Worm (Caenorhabditis elegans) whole organism, L4 larva: Measurements from ENCODE around the gene ucp-4.

Experiments used
- D1046.2 ChIP-seq: fragments of 200-800 bp; sonication (Bioruptor generic); IDR thresholded peaks from 2 replicates; pipeline ENCODE4 v1.3.6; 2022; ENCODE audit warnings: missing genetic modification characterization, missing compliant biosample characterization
- F26F4.8 ChIP-seq: fragments of 200-800 bp; sonication (Bioruptor generic); conservative IDR thresholded peaks from 2 replicates; pipeline ENCODE4 v1.3.6; 2022; ENCODE audit warnings: missing genetic modification characterization, missing compliant biosample characterization
- F49E8.2 ChIP-seq: sonication (generic microtip); optimal IDR thresholded peaks from 2 replicates; lab custom pipeline; 2016; ENCODE audit warnings: missing compliant biosample characterization, mild to moderate bottlenecking, missing genetic modification characterization, borderline replicate concordance
- R02D3.7 ChIP-seq: fragments of 150-350 bp; sonication (generic microtip); optimal IDR thresholded peaks from 3 replicates; lab custom pipeline; 2014; ENCODE audit warnings: missing biosample characterization, missing genetic modification characterization
- T26A8.4 ChIP-seq: fragments of 200-800 bp; sonication (Bioruptor generic); IDR thresholded peaks from 2 replicates; pipeline ENCODE4 v1.3.6; 2022; ENCODE audit warnings: missing genetic modification characterization, missing compliant biosample characterization
- Y105C5A.15 ChIP-seq: fragments of 200-800 bp; sonication (Bioruptor generic); IDR thresholded peaks from 2 replicates; pipeline ENCODE4 v1.3.6; 2022; ENCODE audit warnings: missing genetic modification characterization, missing compliant biosample characterization
- Y75B8A.6 ChIP-seq: fragments of 200-800 bp; sonication (Bioruptor generic); IDR thresholded peaks from 2 replicates; pipeline ENCODE4 v1.3.6; 2022; ENCODE audit warnings: missing genetic modification reagents, missing genetic modification characterization, missing compliant biosample characterization
- ZK337.2 ChIP-seq: fragments of 200-800 bp; sonication (Bioruptor generic); IDR thresholded peaks from 2 replicates; pipeline ENCODE4 v1.3.6; 2022; ENCODE audit warnings: missing genetic modification reagents, missing genetic modification characterization, missing compliant biosample characterization
- aha-1 ChIP-seq: fragments of 150-350 bp; peaks from one replicate; lab custom pipeline; 2014; ENCODE audit warnings: missing biosample characterization, missing genetic modification characterization
- aly-2 ChIP-seq: sonication (generic microtip); optimal IDR thresholded peaks from 2 replicates; lab custom pipeline; 2018; ENCODE audit warnings: missing biosample characterization, missing genetic modification characterization
- attf-4 ChIP-seq: sonication (generic microtip); optimal IDR thresholded peaks from 3 replicates; lab custom pipeline; 2017; ENCODE audit warnings: missing biosample characterization, missing genetic modification characterization
- ceh-28 ChIP-seq: fragments of 150-350 bp; optimal IDR thresholded peaks from 2 replicates; lab custom pipeline; 2014; ENCODE audit warnings: missing biosample characterization, missing genetic modification reagents, missing genetic modification characterization
- ceh-44 ChIP-seq: fragments of 200-800 bp; sonication (Bioruptor generic); IDR thresholded peaks from 2 replicates; pipeline ENCODE4 v1.3.6; 2022; ENCODE audit warnings: missing genetic modification reagents, missing genetic modification characterization, missing compliant biosample characterization
- ceh-62 ChIP-seq: sonication (generic microtip); optimal IDR thresholded peaks from 2 replicates; lab custom pipeline; 2017; ENCODE audit warnings: missing biosample characterization, missing genetic modification characterization
- ceh-82 ChIP-seq: sonication (generic microtip); optimal IDR thresholded peaks from 2 replicates; lab custom pipeline; 2017; ENCODE audit warnings: missing biosample characterization, missing genetic modification characterization
- ces-1 ChIP-seq: fragments of 150-350 bp; sonication (generic microtip); optimal IDR thresholded peaks from 4 replicates; lab custom pipeline; 2014; ENCODE audit warnings: missing biosample characterization, missing genetic modification reagents, missing genetic modification characterization
- ctbp-1 ChIP-seq: fragments of 200-800 bp; sonication (Bioruptor generic); IDR thresholded peaks from 2 replicates; pipeline ENCODE4 v1.3.6; 2022; ENCODE audit warnings: missing genetic modification reagents, missing genetic modification characterization, missing compliant biosample characterization
- daf-12 ChIP-seq: fragments of 150-350 bp; optimal IDR thresholded peaks from 2 replicates; lab custom pipeline; 2014; ENCODE audit warnings: missing biosample characterization, missing genetic modification reagents, missing genetic modification characterization
- daf-19 ChIP-seq: fragments of 200-800 bp; sonication (Bioruptor generic); conservative IDR thresholded peaks from 2 replicates; pipeline ENCODE4 v1.3.6; 2022; ENCODE audit warnings: missing genetic modification characterization, missing compliant biosample characterization
- duxl-1 ChIP-seq: sonication (generic microtip); optimal IDR thresholded peaks from 2 replicates; lab custom pipeline; 2016; ENCODE audit warnings: mild to moderate bottlenecking, missing genetic modification characterization, moderate library complexity, missing compliant biosample characterization; ENCODE audit not compliant: poor library complexity
- fkh-10 ChIP-seq: fragments of 150-350 bp; optimal IDR thresholded peaks from 2 replicates; lab custom pipeline; 2014; ENCODE audit warnings: missing biosample characterization, missing genetic modification reagents, missing genetic modification characterization
- fos-1 ChIP-seq: fragments of 150-350 bp; optimal IDR thresholded peaks from 2 replicates; lab custom pipeline; 2014; ENCODE audit warnings: missing biosample characterization, missing genetic modification characterization
- hif-1 ChIP-seq, 2 experiments: sonication (generic microtip); optimal IDR thresholded peaks; 2 replicates each; lab custom pipeline; 2016 to 2017; ENCODE audit warnings: missing compliant biosample characterization in 2 of 2, missing genetic modification characterization in 2 of 2, missing genetic modification reagents in 2 of 2, missing genotype in 2 of 2, mild to moderate bottlenecking in 1 of 2
- hlh-30 ChIP-seq: sonication (generic microtip); optimal IDR thresholded peaks from 2 replicates; lab custom pipeline; 2017; ENCODE audit warnings: antibody characterized with exemption, mild to moderate bottlenecking, missing genetic modification characterization, missing compliant biosample characterization; ENCODE audit not compliant: insufficient read depth
- hmg-1.1 ChIP-seq: fragments of 200-800 bp; sonication (Bioruptor generic); IDR thresholded peaks from 2 replicates; pipeline ENCODE4 v1.3.6; 2022; ENCODE audit warnings: missing genetic modification reagents, missing genetic modification characterization, missing compliant biosample characterization
- lim-7 ChIP-seq: fragments of 200-800 bp; sonication (Bioruptor generic); IDR thresholded peaks from 2 replicates; pipeline ENCODE4 v1.3.6; 2022; ENCODE audit warnings: missing genetic modification characterization, missing compliant biosample characterization
- lin-1 ChIP-seq: fragments of 200-800 bp; sonication (Bioruptor generic); IDR thresholded peaks from 2 replicates; pipeline ENCODE4 v1.3.6; 2022; ENCODE audit warnings: missing genetic modification reagents, missing genetic modification characterization, missing compliant biosample characterization
- lir-3 ChIP-seq: sonication (generic microtip); optimal IDR thresholded peaks from 2 replicates; lab custom pipeline; 2016; ENCODE audit warnings: mild to moderate bottlenecking, missing genetic modification characterization, missing compliant biosample characterization
- madf-5 ChIP-seq, 2 experiments: fragments of 200-800 bp; sonication (Bioruptor generic); IDR thresholded peaks; 2 replicates each; pipeline ENCODE4 v1.3.6; 2022; ENCODE audit warnings: missing compliant biosample characterization in 2 of 2, missing genetic modification characterization in 2 of 2
- mdl-1 ChIP-seq, 2 experiments: fragments of 150-350 bp in 1 of 2; sonication (generic microtip) in 1 of 2; optimal IDR thresholded peaks; 2 replicates each; lab custom pipeline; 2014 to 2017; ENCODE audit warnings: missing biosample characterization in 2 of 2, missing genetic modification characterization in 2 of 2
- mep-1 ChIP-seq: fragments of 150-350 bp; sonication (generic microtip); optimal IDR thresholded peaks from 3 replicates; lab custom pipeline; 2014; ENCODE audit warnings: missing biosample characterization, missing genetic modification characterization
- nhr-10 ChIP-seq: fragments of 150-350 bp; optimal IDR thresholded peaks from 2 replicates; lab custom pipeline; 2014; ENCODE audit warnings: missing biosample characterization, missing genetic modification characterization
- nhr-11 ChIP-seq: fragments of 150-350 bp; optimal IDR thresholded peaks from 2 replicates; lab custom pipeline; 2014; ENCODE audit warnings: missing biosample characterization, missing genetic modification characterization
- nhr-111 ChIP-seq: fragments of 200-800 bp; sonication (Bioruptor generic); optimal IDR thresholded peaks from 2 replicates; lab custom pipeline; 2018; ENCODE audit warnings: mild to moderate bottlenecking, missing genetic modification characterization, missing compliant biosample characterization
- nhr-237 ChIP-seq: sonication (generic microtip); optimal IDR thresholded peaks from 2 replicates; lab custom pipeline; 2017; ENCODE audit warnings: missing biosample characterization, missing genetic modification characterization
- nhr-76 ChIP-seq: fragments of 150-350 bp; optimal IDR thresholded peaks from 2 replicates; lab custom pipeline; 2014; ENCODE audit warnings: missing biosample characterization, missing genetic modification characterization
- php-3 ChIP-seq: fragments of 200-800 bp; sonication (Bioruptor generic); IDR thresholded peaks from 2 replicates; pipeline ENCODE4 v1.3.6; 2022; ENCODE audit warnings: missing genetic modification reagents, missing genetic modification characterization, missing compliant biosample characterization
- pqm-1 ChIP-seq: sonication (generic microtip); optimal IDR thresholded peaks from 2 replicates; lab custom pipeline; 2017; ENCODE audit warnings: missing biosample characterization, missing genetic modification characterization
- rbr-2 ChIP-seq: sonication (generic microtip); optimal IDR thresholded peaks from 2 replicates; lab custom pipeline; 2016; ENCODE audit warnings: missing genotype, missing genetic modification characterization, missing compliant biosample characterization
- saeg-2 ChIP-seq: fragments of 200-800 bp; sonication (Bioruptor generic); IDR thresholded peaks from 2 replicates; pipeline ENCODE4 v1.3.6; 2022; ENCODE audit warnings: missing genetic modification reagents, missing genetic modification characterization, missing compliant biosample characterization
- sdz-12 ChIP-seq: fragments of 200-800 bp; sonication (Bioruptor generic); optimal IDR thresholded peaks from 2 replicates; lab custom pipeline; 2018; ENCODE audit warnings: mild to moderate bottlenecking, missing genetic modification characterization, missing compliant biosample characterization
- set-16 ChIP-seq: fragments of 200-800 bp; sonication (Bioruptor generic); IDR thresholded peaks from 2 replicates; pipeline ENCODE4 v1.3.6; 2022; ENCODE audit warnings: missing genetic modification reagents, missing genetic modification characterization, missing compliant biosample characterization
- skn-1 ChIP-seq: fragments of 150-350 bp; optimal IDR thresholded peaks from 2 replicates; lab custom pipeline; 2014; ENCODE audit warnings: missing biosample characterization, missing genetic modification characterization
- snpc-1.2 ChIP-seq: fragments of 200-800 bp; sonication (Bioruptor generic); IDR thresholded peaks from 2 replicates; pipeline ENCODE4 v1.3.6; 2022; ENCODE audit warnings: missing genetic modification reagents, missing genetic modification characterization, missing compliant biosample characterization
- snpc-4 ChIP-seq: fragments of 150-350 bp; optimal IDR thresholded peaks from 2 replicates; lab custom pipeline; 2014; ENCODE audit warnings: missing biosample characterization, missing genetic modification characterization
- spr-3 ChIP-seq: fragments of 200-800 bp; sonication (Bioruptor generic); optimal IDR thresholded peaks from 2 replicates; lab custom pipeline; 2018; ENCODE audit warnings: mild to moderate bottlenecking, missing genetic modification characterization, missing compliant biosample characterization
- tag-97 ChIP-seq: fragments of 200-800 bp; sonication (Bioruptor generic); IDR thresholded peaks from 2 replicates; pipeline ENCODE4 v1.3.6; 2022; ENCODE audit warnings: missing genetic modification characterization, missing compliant biosample characterization
- vab-7 ChIP-seq: fragments of 200-800 bp; sonication (Bioruptor generic); IDR thresholded peaks from 2 replicates; pipeline ENCODE4 v1.3.6; 2022; ENCODE audit warnings: missing genetic modification reagents, missing genetic modification characterization, missing compliant biosample characterization
- zag-1 ChIP-seq: fragments of 150-350 bp; optimal IDR thresholded peaks from 2 replicates; lab custom pipeline; 2014; ENCODE audit warnings: missing biosample characterization, missing genetic modification characterization
- zfp-2 ChIP-seq: sonication (generic microtip); optimal IDR thresholded peaks from 2 replicates; lab custom pipeline; 2016; ENCODE audit warnings: mild to moderate bottlenecking, missing genetic modification characterization, missing compliant biosample characterization
- zfp-3 ChIP-seq: fragments of 200-800 bp; sonication (Bioruptor generic); conservative IDR thresholded peaks from 2 replicates; pipeline ENCODE4 v1.3.6; 2022; ENCODE audit warnings: missing genetic modification reagents, missing genetic modification characterization, missing compliant biosample characterization
- zip-11 ChIP-seq: fragments of 200-800 bp; sonication (Bioruptor generic); IDR thresholded peaks from 2 replicates; pipeline ENCODE4 v1.3.6; 2022; ENCODE audit warnings: missing genetic modification characterization, missing compliant biosample characterization
- ztf-7 ChIP-seq: fragments of 150-350 bp; optimal IDR thresholded peaks from 2 replicates; lab custom pipeline; 2014; ENCODE audit warnings: missing biosample characterization, missing genetic modification characterization

Gene ucp-4

ce11 chrV:9318046-9318445 is 16.1 kb upstream of the ucp-4 start, which contains the start of gene kvs-3 (continued):
- TF ChIP-seq lin-1 (GFP tag; lab: Robert Waterston, UW) (peak; percentile 92), daf-12 (tag; lab: Kevin White, UChicago) (no peak), zfp-2 (peak; percentile 30), snpc-4 (tag; lab: Kevin White, UChicago) (no peak), ceh-82 (no peak), pqm-1 (tag; lab: Kevin White, UChicago) (no peak), daf-19 (GFP tag; lab: Robert Waterston, UW) (peak; percentile 96), set-16 (GFP tag; lab: Robert Waterston, UW) (no peak), Y105C5A.15 (peak; percentile 98), zip-11 (peak; percentile 82; the same call in 1 of the 2 replicates), ceh-28 (tag; lab: Kevin White, UChicago) (no peak), duxl-1 (no peak), F26F4.8 (peak; percentile 98), rbr-2 (tag; lab: Kevin White, UChicago) (peak; percentile 73), attf-4 (tag; lab: Kevin White, UChicago) (no peak), nhr-76 (tag; lab: Kevin White, UChicago) (no peak), hif-1 (tag; optimal IDR thresholded peaks at IDR 0.05; lab: Kevin White, UChicago) (peak in 1 of 2 experiments; percentile 62), nhr-111 (peak; percentile 85), aha-1 (tag; lab: Kevin White, UChicago) (peak; percentile 97), aly-2 (no peak), vab-7 (GFP tag; lab: Robert Waterston, UW) (peak; percentile 95), nhr-11 (no peak), R02D3.7 (tag; lab: Kevin White, UChicago) (no peak), ZK337.2 (GFP tag; lab: Robert Waterston, UW) (peak; percentile 82), sdz-12 (GFP tag; lab: Kevin White, UChicago) (peak; percentile 44), php-3 (GFP tag; lab: Robert Waterston, UW) (peak; percentile 92), T26A8.4 (GFP tag; lab: Robert Waterston, UW) (no peak; the same call in 1 of the 2 replicates), fkh-10 (GFP tag; lab: Kevin White, UChicago) (no peak), nhr-10 (tag; lab: Kevin White, UChicago) (no peak), ctbp-1 (GFP tag; lab: Robert Waterston, UW) (peak; percentile 89), lim-7 (peak; percentile 98; the same call in 1 of the 2 replicates), hmg-1.1 (GFP tag; lab: Robert Waterston, UW) (peak; percentile 91), ces-1 (GFP tag; lab: Kevin White, UChicago) (no peak), hlh-30 (tag; lab: Kevin White, UChicago) (peak; percentile 62), F49E8.2 (peak; percentile 20), madf-5 (GFP tag; IDR thresholded peaks at IDR 0.05; lab: Robert Waterston, UW) (peak in 1 of 2 experiments; percentile 94; a peak in 2 of 4 replicates), lir-3 (peak; percentile 69), fos-1 (no peak), snpc-1.2 (GFP tag; lab: Robert Waterston, UW) (no peak), skn-1 (tag; lab: Kevin White, UChicago) (no peak), tag-97 (0 out of 2 replicates have a peak, but pooled peaks have one; percentile 52), spr-3 (GFP tag; lab: Kevin White, UChicago) (peak; percentile 89), mep-1 (tag; lab: Kevin White, UChicago) (no peak), saeg-2 (GFP tag; lab: Robert Waterston, UW) (peak; percentile 82; the same call in 1 of the 2 replicates), ceh-44 (GFP tag; lab: Robert Waterston, UW) (peak; percentile 90), zfp-3 (GFP tag; lab: Robert Waterston, UW) (peak; percentile 76), zag-1 (tag; lab: Kevin White, UChicago) (no peak), ztf-7 (tag; lab: Kevin White, UChicago) (peak; percentile 29), ceh-62 (tag; lab: Kevin White, UChicago) (no peak), D1046.2 (peak; percentile 93), nhr-237 (tag; lab: Kevin White, UChicago) (no peak), Y75B8A.6 (GFP tag; lab: Robert Waterston, UW) (peak; percentile 74; the same call in 1 of the 2 replicates), mdl-1 (tag; optimal IDR thresholded peaks at IDR 0.05; lab: Kevin White, UChicago) (no peak)
